Worm (Caenorhabditis elegans): ENCODE data around the gene cpr-5.

cpr-5 gene

DNA sequence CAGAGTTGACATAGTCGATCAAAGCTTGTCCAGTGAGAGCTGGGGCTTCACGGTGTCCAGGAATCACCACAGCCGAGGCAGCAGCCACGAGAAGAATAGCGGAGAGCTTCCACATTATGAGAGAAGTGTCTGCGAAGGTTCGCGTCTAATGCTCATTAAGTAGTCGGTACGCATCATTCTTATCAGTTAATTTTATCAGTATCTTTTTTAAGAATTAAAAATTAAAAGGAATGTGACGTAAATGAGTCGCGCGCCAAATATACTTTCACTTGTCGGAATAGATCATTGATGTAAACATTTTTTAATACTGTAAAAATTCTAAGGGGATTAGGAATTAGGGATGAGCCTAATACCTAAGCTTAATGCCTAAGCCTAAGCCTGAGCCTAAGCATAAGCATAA lies at the start of gene cpr-5:
Gene cpr-5, minus strand, starts transcription at position 197 of the 400 bp plus-strand sequence.
- TF ChIP-seq unc-42 (tag; optimal IDR thresholded peaks at IDR 0.05) (no peak), ceh-45 (GFP tag; IDR thresholded peaks at IDR 0.05) (no peak), nhr-232 (tag; optimal IDR thresholded peaks at IDR 0.05) (no peak), pha-4 (tag; optimal IDR thresholded peaks at IDR 0.05) (no peak), ceh-9 (tag; optimal IDR thresholded peaks at IDR 0.05) (no peak), mec-3 (tag; optimal IDR thresholded peaks at IDR 0.05; ENCODE audit: borderline replicate concordance) (no peak)

DNA sequence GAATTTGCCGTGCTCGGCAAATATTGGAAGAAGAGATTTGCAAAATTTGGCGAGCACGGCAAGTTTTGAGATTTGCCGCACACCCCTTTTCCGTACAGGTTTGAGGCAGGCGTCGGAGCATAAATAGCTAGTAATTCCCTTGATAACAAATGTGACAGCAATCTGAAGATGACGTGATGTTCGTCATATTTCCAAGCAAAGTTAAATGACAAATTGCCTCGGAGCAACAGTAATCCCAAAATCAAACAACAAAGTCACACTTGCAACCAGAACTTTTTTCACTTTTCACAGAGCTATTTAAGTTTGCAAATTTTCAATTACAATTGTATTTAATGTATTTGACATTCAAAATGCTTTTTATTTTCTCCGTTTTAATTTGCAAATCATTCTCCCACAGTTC lies 45.4 kb upstream of the cpr-5 start, which contains the start of gene F25A2.1:
Gene F25A2.1, plus strand, starts transcription at position 301 of the 400 bp plus-strand sequence.
- no peak for TF ChIP-seq ceh-2 (tag; optimal IDR thresholded peaks at IDR 0.05)
- no peak for TF ChIP-seq eyg-1 (tag; optimal IDR thresholded peaks at IDR 0.05)

DNA sequence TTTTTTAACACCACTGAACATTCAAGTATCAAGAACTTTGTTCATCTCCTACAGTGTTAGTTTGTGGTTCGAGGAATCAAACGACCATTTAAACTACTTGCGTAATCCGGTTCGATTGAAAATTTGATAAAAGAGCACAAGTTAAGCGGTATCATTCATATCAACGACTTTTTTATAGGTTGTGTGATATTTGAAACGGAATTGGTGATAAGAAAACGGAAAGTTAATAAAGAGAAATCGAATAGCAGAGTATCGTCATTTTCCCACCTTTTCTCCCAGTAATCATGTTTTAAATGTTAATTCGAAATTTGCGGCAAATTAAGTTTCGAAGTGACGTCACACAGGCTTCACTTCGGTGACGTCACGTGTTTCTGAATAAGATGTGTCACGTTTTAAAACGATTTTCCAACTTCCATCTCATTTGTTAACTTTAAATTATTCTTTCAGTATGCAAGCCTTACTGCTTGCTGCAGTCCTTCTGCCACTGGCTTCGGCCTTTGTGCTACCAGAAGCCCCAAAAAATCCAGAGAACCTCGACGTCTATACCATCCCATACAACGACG lies 42.5 kb upstream of the cpr-5 start, which contains the start of gene T21H3.1:
Gene T21H3.1, plus strand, starts transcription at position 448 of the 563 bp plus-strand sequence.
- no peak for TF ChIP-seq lim-6 (tag; optimal IDR thresholded peaks at IDR 0.05)
- no peak for TF ChIP-seq pat-9 (tag; optimal IDR thresholded peaks at IDR 0.05)
- no peak for TF ChIP-seq pag-3 (tag; optimal IDR thresholded peaks at IDR 0.05; ENCODE audit: borderline replicate concordance)
- TF ChIP-seq C08G9.2 (tag; optimal IDR thresholded peaks at IDR 0.05) = no peak
- no peak for TF ChIP-seq K02D7.2 (tag; optimal IDR thresholded peaks at IDR 0.05)
- no peak for TF ChIP-seq fkh-6 (tag; optimal IDR thresholded peaks at IDR 0.05)
- TF ChIP-seq ceh-2 (tag; optimal IDR thresholded peaks at IDR 0.05) = no peak
- no peak for TF ChIP-seq hlh-6 (tag; optimal IDR thresholded peaks at IDR 0.05)
- no peak for TF ChIP-seq elt-2 (tag; optimal IDR thresholded peaks at IDR 0.05)
- no peak for TF ChIP-seq elt-4 (tag; optimal IDR thresholded peaks at IDR 0.05)
- TF ChIP-seq che-1 (tag; optimal IDR thresholded peaks at IDR 0.05) = no peak

DNA sequence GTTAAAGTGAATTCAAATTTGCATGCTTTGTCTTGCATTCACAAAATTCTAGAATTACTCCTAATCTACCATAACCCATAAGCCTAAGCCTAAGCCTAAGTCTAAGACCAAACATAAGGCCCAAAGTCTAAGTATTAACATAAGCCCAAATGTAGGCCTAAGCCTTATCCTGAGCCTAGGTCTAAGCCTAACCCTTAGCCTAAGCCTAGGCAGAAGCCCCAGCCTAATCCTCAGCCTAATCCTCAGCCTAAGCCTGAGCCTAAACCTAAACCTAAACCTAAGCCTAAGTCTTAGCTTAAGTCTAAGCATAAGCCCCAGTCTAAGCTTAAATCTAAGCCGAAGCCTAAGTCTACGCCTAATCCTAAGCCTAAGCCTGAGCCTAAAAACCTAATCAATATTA lies 36.8 kb upstream of the cpr-5 start:
- TF ChIP-seq sox-4 (tag; optimal IDR thresholded peaks at IDR 0.05) = no peak
- TF ChIP-seq dve-1 (tag; optimal IDR thresholded peaks at IDR 0.05) = peak; percentile 24

DNA sequence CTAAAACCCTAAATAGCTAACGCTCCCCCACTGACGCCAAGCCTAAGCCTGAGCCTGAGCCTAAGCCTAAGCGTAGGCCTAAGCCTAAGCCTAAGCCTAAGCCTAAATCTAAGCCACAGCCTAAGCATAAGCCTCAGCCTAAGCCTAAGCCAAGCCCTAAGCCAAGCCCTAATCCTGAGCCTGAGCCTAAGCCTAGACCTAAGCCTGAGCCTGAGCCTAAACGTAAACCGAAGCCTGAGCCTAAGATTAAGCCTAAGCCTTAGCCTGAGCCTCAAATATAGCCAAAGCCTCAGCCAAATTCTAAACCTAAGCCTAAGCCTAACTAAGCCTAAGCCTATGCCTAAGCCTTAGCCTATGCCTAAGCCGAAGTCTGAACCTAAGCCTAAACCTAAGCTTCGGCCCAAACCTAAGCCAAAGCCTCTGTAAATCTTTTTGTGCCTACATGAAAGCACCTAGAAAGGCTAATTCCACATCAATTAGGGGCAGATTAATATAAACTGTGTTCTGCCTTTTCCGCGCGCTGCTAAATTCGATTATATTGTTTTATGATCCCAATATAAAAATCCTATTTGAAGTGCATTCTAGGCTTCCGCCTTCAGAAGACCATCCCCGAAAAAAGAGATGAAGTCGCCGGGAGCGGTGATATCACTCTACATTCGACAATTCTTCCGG lies 31.4 kb upstream of the cpr-5 start, which contains the start of gene ptr-16:
Gene ptr-16, plus strand, starts transcription at position 622 of the 672 bp plus-strand sequence.
- TF ChIP-seq dve-1 (tag; optimal IDR thresholded peaks at IDR 0.05) (peak; percentile 78), pros-1 (tag; optimal IDR thresholded peaks at IDR 0.05) (no peak)

DNA sequence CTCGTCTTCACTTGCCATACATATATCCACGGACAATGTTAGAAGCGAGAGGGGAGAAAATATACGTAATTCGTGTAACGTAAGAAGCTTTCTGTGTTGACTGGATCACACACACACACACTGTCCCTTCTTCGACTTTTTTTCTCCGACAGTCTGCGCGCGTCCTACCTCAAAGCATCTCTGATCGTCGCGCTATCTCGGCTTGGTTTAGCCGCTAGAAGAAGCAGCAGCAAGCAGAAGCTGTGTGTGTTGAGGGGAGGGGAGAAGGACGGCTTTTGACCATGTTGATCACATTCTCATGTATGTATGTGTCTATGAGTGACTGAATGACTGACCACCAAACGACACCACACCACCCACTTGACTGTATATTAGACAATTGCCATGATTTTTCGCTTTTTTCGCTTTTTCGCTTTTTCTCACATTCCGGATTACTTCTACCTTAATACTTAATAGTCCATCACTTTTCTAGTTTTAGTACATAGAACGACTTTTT lies 30.4 kb upstream of the cpr-5 start, which contains the start of gene T21H3.5:
Gene T21H3.5, minus strand, starts transcription at position 98 of the 496 bp plus-strand sequence.
- TF ChIP-seq madf-2 (tag; optimal IDR thresholded peaks at IDR 0.05) = no peak
- no peak for TF ChIP-seq unc-55 (GFP tag; optimal IDR thresholded peaks at IDR 0.05)
- TF ChIP-seq K02D7.2 (tag; optimal IDR thresholded peaks at IDR 0.05) = no peak
- TF ChIP-seq nfya-1 (tag; optimal IDR thresholded peaks at IDR 0.05) = no peak
- no peak for TF ChIP-seq che-1 (tag; optimal IDR thresholded peaks at IDR 0.05)
- TF ChIP-seq ref-2 (tag; optimal IDR thresholded peaks at IDR 0.05) = no peak
- TF ChIP-seq hlh-30 (tag; optimal IDR thresholded peaks at IDR 0.05; ENCODE audit: insufficient read depth) = no peak
- no peak for TF ChIP-seq sdc-2 (tag; optimal IDR thresholded peaks at IDR 0.05)

DNA sequence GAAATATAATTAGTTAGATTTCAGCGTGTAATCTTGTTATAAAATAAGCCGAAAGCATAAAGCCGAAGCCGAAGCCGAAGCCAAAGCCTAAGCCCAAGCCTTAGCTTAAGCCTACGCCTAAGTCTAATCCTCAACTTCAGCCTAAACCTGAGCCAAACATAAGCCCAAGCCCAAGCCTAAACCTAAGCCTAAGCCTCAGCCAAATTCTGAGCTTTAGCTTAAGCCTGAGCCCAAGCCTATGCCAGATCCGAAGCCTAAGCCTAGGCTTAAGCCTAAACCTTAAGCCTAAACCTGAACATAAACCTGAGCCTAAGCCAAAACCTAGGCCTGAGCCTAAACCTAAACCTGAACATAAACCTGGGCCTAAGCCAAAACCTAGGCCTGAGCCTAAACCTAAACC lies 26.9 kb upstream of the cpr-5 start:
- TF ChIP-seq hlh-15 (tag; optimal IDR thresholded peaks at IDR 0.05) (no peak), madf-2 (tag; optimal IDR thresholded peaks at IDR 0.05) (no peak), ceh-18 (tag; optimal IDR thresholded peaks at IDR 0.05) (no peak), dve-1 (tag; optimal IDR thresholded peaks at IDR 0.05) (peak; percentile 79)

Measured in whole organism, late embryonic.